Fruit fly (Drosophila melanogaster): ENCODE results near the gene cyc.

cyc gene

DNA sequence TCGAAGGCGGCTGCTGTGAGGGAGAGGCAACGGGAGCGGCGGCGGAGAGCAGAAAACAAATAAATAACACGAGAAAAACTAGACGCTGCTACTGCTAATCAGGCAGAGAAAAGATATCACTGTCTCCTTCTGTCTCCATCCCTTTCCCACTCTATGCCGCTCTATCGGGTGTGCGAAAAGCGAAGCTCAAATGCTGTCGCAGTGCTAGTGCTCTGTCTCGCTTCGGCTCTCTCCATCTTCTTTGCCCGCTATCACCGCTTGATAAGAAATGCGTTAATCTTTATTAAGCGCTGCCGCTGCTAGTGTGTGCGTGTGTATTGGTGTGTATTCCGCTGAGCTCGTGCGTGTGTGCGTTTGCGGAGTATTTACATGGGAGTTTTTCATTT, 24.1 kb downstream of the cyc start (continued):
- TF ChIP-seq CG34224 (GFP tag; IDR thresholded peaks at IDR 0.05; ENCODE audit: partially characterized antibody) (peak; percentile 58; the same call in 2 of the 3 replicates), Hr78 (GFP tag; optimal IDR thresholded peaks at IDR 0.05) (no peak), Ptx1 (GFP tag; IDR thresholded peaks at IDR 0.05) (no peak), CG18476 (GFP tag; optimal IDR thresholded peaks at IDR 0.05) (no peak), luna (GFP tag; optimal IDR thresholded peaks at IDR 0.05) (no peak), CG8290 (GFP tag; optimal IDR thresholded peaks at IDR 0.05) (no peak), CG8290 (tag; optimal IDR thresholded peaks at IDR 0.05) (peak in 1 of 2 experiments; percentile 52), Ssrp (tag; optimal IDR thresholded peaks at IDR 0.05) (no peak), tio (GFP tag; optimal IDR thresholded peaks at IDR 0.05) (no peak), so (GFP tag; IDR thresholded peaks at IDR 0.05) (no peak), hb (GFP tag; IDR thresholded peaks at IDR 0.05; ENCODE audit: partially characterized antibody) (no peak), Dp (GFP tag; optimal IDR thresholded peaks at IDR 0.05) (no peak), ken (GFP tag; IDR thresholded peaks at IDR 0.05) (no peak; the same call in 2 of the 3 replicates), dmrt99B (tag; optimal IDR thresholded peaks at IDR 0.05) (no peak), CG6175 (GFP tag; IDR thresholded peaks at IDR 0.05) (no peak), Hmr (GFP tag; optimal IDR thresholded peaks at IDR 0.05) (no peak), onecut (GFP tag; IDR thresholded peaks at IDR 0.05) (no peak), B-H2 (GFP tag; optimal IDR thresholded peaks at IDR 0.05) (peak; percentile 52), Chrac-16 (GFP tag; optimal IDR thresholded peaks at IDR 0.05) (no peak), YL-1 (GFP tag; optimal IDR thresholded peaks at IDR 0.05) (no peak), ranshi (GFP tag; IDR thresholded peaks at IDR 0.05) (no peak), lola (GFP tag; optimal IDR thresholded peaks at IDR 0.05) (no peak), sd (tag; optimal IDR thresholded peaks at IDR 0.05) (peak; percentile 80), CHES-1-like (GFP tag; optimal IDR thresholded peaks at IDR 0.05) (no peak), chinmo (GFP tag; IDR thresholded peaks at IDR 0.05; ENCODE audit: partially characterized antibody) (peak; percentile 97), seq (GFP tag; IDR thresholded peaks at IDR 0.05) (peak; percentile 27; the same call in 1 of the 2 replicates), CG7839 (tag; optimal IDR thresholded peaks at IDR 0.05) (no peak), Gsc (GFP tag; IDR thresholded peaks at IDR 0.05) (no peak), CG9727 (GFP tag; optimal IDR thresholded peaks at IDR 0.05) (no peak), CG7372 (GFP tag; IDR thresholded peaks at IDR 0.05) (no peak), org-1 (GFP tag; optimal IDR thresholded peaks at IDR 0.05) (no peak), btn (GFP tag; optimal IDR thresholded peaks at IDR 0.05) (no peak), bsh (GFP tag; optimal IDR thresholded peaks at IDR 0.05) (no peak), ERR (GFP tag; optimal IDR thresholded peaks at IDR 0.05) (no peak), BtbVII (GFP tag; optimal IDR thresholded peaks at IDR 0.05) (peak; percentile 35), tll (GFP tag; optimal IDR thresholded peaks at IDR 0.05) (no peak), CG12236 (GFP tag; optimal IDR thresholded peaks at IDR 0.05) (no peak), lilli (GFP tag; optimal IDR thresholded peaks at IDR 0.05) (no peak), CG18011 (GFP tag; optimal IDR thresholded peaks at IDR 0.05) (no peak), CG42726 (GFP tag; IDR thresholded peaks at IDR 0.05; ENCODE audit: partially characterized antibody) (no peak), h (optimal IDR thresholded peaks at IDR 0.05) (no peak), bbx (GFP tag; IDR thresholded peaks at IDR 0.05; ENCODE audit: partially characterized antibody) (no peak), CG2712 (tag; optimal IDR thresholded peaks at IDR 0.05) (no peak), CG3407 (GFP tag; optimal IDR thresholded peaks at IDR 0.05) (no peak), chm (GFP tag; IDR thresholded peaks at IDR 0.05) (no peak), CG9215 (GFP tag; IDR thresholded peaks at IDR 0.05) (no peak), danr (GFP tag; IDR thresholded peaks at IDR 0.05) (no peak), ssp (GFP tag; IDR thresholded peaks at IDR 0.05) (no peak), sug (tag; optimal IDR thresholded peaks at IDR 0.05) (peak; percentile 63), CG3838 (GFP tag; optimal IDR thresholded peaks at IDR 0.05) (no peak), Dbx (GFP tag; IDR thresholded peaks at IDR 0.05) (no peak)
